Fruit fly (Drosophila melanogaster): ENCODE results near the gene CG7778.

Gene CG7778

dm6 chr2L:8344536-8344935 lies 1.9 kb upstream of the CG7778 start (continued):
- TF ChIP-seq lab (GFP tag; optimal IDR thresholded peaks at IDR 0.05) (peak; percentile 39), Hr78 (GFP tag; optimal IDR thresholded peaks at IDR 0.05) (peak in 1 of 2 experiments; percentile 68), CG1792 (GFP tag; optimal IDR thresholded peaks at IDR 0.05) (no peak), Deaf1 (tag; optimal IDR thresholded peaks at IDR 0.05) (peak; percentile 16), sug (tag; optimal IDR thresholded peaks at IDR 0.05) (peak; percentile 51), nom (GFP tag; optimal IDR thresholded peaks at IDR 0.05) (no peak), Hmr (GFP tag; optimal IDR thresholded peaks at IDR 0.05) (no peak), grn (GFP tag; optimal IDR thresholded peaks at IDR 0.05) (peak; percentile 83), Camta (GFP tag; optimal IDR thresholded peaks at IDR 0.05) (no peak), unpg (GFP tag; optimal IDR thresholded peaks at IDR 0.05) (no peak), BtbVII (GFP tag; optimal IDR thresholded peaks at IDR 0.05) (peak; percentile 2), B-H2 (GFP tag; optimal IDR thresholded peaks at IDR 0.05) (peak; percentile 18), Tbp (GFP tag; optimal IDR thresholded peaks at IDR 0.05) (no peak)

DNA sequence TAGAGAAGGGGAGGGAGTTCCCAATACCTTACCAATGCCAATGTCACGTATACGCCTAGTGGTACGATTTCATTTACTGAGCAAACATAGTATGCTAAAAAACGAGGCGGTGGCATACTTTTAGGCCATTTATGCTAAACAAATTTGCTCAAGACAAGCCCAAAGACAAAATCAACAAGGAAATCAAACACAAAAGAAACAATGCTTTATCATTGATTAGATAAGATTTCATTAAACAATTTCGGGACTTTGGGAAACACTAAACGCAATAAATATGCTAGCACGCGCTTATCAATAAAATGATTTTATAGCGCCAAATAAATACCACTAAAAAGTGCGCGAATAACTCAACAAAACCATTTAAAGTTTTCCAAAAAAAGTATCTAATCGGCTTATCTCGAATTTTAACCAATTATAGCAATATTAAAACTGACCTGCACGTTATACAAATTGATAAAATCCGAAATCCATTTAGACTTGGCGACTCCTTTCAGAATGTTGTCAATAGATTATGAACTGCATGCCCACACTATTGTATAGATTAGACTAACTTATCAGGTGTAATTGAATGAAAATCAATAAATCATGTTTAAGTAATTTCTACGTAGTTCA lies 4.2 kb downstream of the CG7778 start:
- TF ChIP-seq sens (GFP tag) (peak; percentile 55), CG14014 (GFP tag; IDR thresholded peaks at IDR 0.05) (peak; percentile 52; the same call in 1 of the 2 replicates), CG6683 (GFP tag; optimal IDR thresholded peaks at IDR 0.05) (peak; percentile 2), grn (GFP tag; optimal IDR thresholded peaks at IDR 0.05) (peak; percentile 74), Oaz (GFP tag; IDR thresholded peaks at IDR 0.05) (no peak), Ptx1 (GFP tag; IDR thresholded peaks at IDR 0.05) (no peak), hkb (optimal IDR thresholded peaks at IDR 0.05) (no peak), hkb (GFP tag; IDR thresholded peaks at IDR 0.05) (peak; percentile 72), D19A (tag; optimal IDR thresholded peaks at IDR 0.05) (no peak), wdn (GFP tag; IDR thresholded peaks at IDR 0.05) (no peak), Hey (tag; optimal IDR thresholded peaks at IDR 0.05) (peak; percentile 31), H2.0 (GFP tag; IDR thresholded peaks at IDR 0.05) (0 out of 2 replicates have a peak, but pooled peaks have one; percentile 8), Lpt (GFP tag; optimal IDR thresholded peaks at IDR 0.05) (no peak), CG17385 (GFP tag; optimal IDR thresholded peaks at IDR 0.05) (peak; percentile 55), ftz-f1 (GFP tag; optimal IDR thresholded peaks at IDR 0.05) (peak; percentile 50), ato (GFP tag; IDR thresholded peaks at IDR 0.05; ENCODE audit: partially characterized antibody) (no peak), NC2α (GFP tag; optimal IDR thresholded peaks at IDR 0.05) (no peak), lab (GFP tag; optimal IDR thresholded peaks at IDR 0.05) (peak; percentile 78), CG34376 (GFP tag; optimal IDR thresholded peaks at IDR 0.05) (peak; percentile 57), fd96Cb (tag; optimal IDR thresholded peaks at IDR 0.05) (no peak), ci (GFP tag; IDR thresholded peaks at IDR 0.05) (no peak; the same call in 2 of the 3 replicates), CoRest (tag; optimal IDR thresholded peaks at IDR 0.05) (peak; percentile 33), Sox100B (GFP tag; optimal IDR thresholded peaks at IDR 0.05) (peak; percentile 8), dm (GFP tag; optimal IDR thresholded peaks at IDR 0.05) (no peak), wek (GFP tag; optimal IDR thresholded peaks at IDR 0.05) (peak; percentile 52), CG1832 (GFP tag; optimal IDR thresholded peaks at IDR 0.05) (no peak), CG31365 (tag; optimal IDR thresholded peaks at IDR 0.05) (peak; percentile 22), lola (GFP tag; optimal IDR thresholded peaks at IDR 0.05) (no peak), CG10654 (GFP tag; optimal IDR thresholded peaks at IDR 0.05) (no peak), CG18011 (GFP tag; optimal IDR thresholded peaks at IDR 0.05) (peak; percentile 17), CrebB (tag; optimal IDR thresholded peaks at IDR 0.05) (peak; percentile 71), B-H2 (GFP tag; optimal IDR thresholded peaks at IDR 0.05) (peak; percentile 49), org-1 (GFP tag; optimal IDR thresholded peaks at IDR 0.05) (peak; percentile 22), BtbVII (GFP tag; optimal IDR thresholded peaks at IDR 0.05) (peak; percentile 57), schlank (tag; optimal IDR thresholded peaks at IDR 0.05) (peak; percentile 36), vnd (GFP tag; IDR thresholded peaks at IDR 0.05; ENCODE audit: partially characterized antibody) (no peak), Med (GFP tag) (peak; percentile 86), CG8924 (tag; optimal IDR thresholded peaks at IDR 0.05) (peak; percentile 26), CG4730 (GFP tag; IDR thresholded peaks at IDR 0.05) (peak; percentile 6; the same call in 1 of the 2 replicates)

Measured in whole organism, embryonic.